Fruit fly (Drosophila melanogaster): ENCODE results near the gene Pdk1.

DNA sequence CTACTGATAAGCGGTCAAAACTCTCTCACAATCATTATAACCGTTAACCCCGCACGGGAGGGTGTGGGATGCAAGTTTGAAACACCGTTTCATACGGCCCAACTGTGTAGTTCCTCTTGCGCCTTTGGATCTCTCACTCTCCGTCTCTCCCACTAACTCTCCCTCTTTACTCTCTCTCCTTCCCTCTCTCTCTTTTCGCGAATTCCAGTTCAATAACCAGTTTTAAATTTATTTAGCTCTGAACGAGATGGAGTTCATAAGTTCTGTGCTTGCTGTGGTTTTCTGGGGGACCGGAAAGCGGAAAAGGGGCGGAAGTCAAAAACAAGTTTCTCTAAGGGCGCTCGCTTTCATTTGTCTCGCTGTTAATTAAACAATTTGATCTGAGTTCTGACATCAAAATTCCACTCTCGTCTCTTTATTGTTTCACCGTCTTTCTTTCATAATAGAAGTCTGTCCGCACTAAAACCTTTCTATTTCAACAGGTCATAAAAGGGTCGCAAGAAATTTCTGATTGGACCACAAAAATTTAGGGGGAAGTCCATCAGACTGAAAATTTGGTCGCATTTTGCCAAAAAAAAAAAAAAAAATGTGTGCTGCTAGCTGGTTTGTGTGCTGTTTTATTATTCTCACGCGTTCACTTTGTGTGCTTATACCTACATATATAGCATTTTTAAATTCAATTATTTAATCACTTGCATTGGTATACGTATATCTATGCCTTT lies 11.7 kb downstream of the Pdk1 start:
- TF ChIP-seq pan (optimal IDR thresholded peaks at IDR 0.05) (no peak), h (GFP tag; optimal IDR thresholded peaks at IDR 0.05) (no peak), HLH106 (tag; optimal IDR thresholded peaks at IDR 0.05) (no peak), Dfd (GFP tag; optimal IDR thresholded peaks at IDR 0.05) (no peak), Abd-B (GFP tag; optimal IDR thresholded peaks at IDR 0.05) (no peak), Hr83 (GFP tag; optimal IDR thresholded peaks at IDR 0.05; ENCODE audit: poor library complexity, severe bottlenecking) (peak; percentile 11), N (GFP tag; optimal IDR thresholded peaks at IDR 0.05) (no peak), Rel (GFP tag; optimal IDR thresholded peaks at IDR 0.05) (no peak), Rel (tag; optimal IDR thresholded peaks at IDR 0.05) (peak; percentile 91)

All from whole organism, wandering third instar larva.